Fruit fly (Drosophila melanogaster) S2 (cell line): ENCODE results near the gene CG14312.
A peak's percentile ranks its signal among the peaks of the same experiment; 100 is the strongest.

ENCODE experiments used
- CG8478 ChIP-seq: fragments of >200 bp; optimal IDR thresholded peaks from 2 replicates; lab custom pipeline; 2018
- CTCF ChIP-seq, 2 experiments: fragments of >200 bp; optimal IDR thresholded peaks; 2 replicates each; lab custom pipeline; 2018

Gene CG14312

DNA sequence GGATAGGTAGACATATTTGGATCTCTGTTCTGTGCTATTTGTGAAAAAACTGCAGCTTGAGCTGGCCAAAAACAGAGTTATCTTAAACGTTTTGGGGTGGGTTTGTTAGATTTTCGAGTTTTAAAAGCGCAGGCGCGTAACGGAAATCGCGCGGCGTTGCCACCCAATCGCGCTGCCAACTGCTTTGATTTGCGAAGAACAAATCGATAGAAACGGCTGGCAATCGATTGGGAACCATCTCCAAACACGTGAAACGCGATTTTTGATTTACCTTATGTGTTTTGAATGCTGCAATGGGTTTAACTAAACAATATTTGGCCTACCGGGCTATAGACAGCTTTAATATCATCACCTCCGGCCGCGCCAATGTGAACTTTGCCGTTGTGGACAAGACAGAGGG, at the start of gene CG14312, which contains the start of gene CG8064:
Gene CG14312 (minus strand): TSS at position 88 of the 400 bp plus-strand sequence.
Gene CG8064 (plus strand): TSS at position 220 of the 400 bp plus-strand sequence.
- TF ChIP-seq CTCF (optimal IDR thresholded peaks at IDR 0.05; lab: Kevin White, UChicago) = peak; percentile 42
- no peak for TF ChIP-seq CG8478 (lab: Kevin White, UChicago)

DNA sequence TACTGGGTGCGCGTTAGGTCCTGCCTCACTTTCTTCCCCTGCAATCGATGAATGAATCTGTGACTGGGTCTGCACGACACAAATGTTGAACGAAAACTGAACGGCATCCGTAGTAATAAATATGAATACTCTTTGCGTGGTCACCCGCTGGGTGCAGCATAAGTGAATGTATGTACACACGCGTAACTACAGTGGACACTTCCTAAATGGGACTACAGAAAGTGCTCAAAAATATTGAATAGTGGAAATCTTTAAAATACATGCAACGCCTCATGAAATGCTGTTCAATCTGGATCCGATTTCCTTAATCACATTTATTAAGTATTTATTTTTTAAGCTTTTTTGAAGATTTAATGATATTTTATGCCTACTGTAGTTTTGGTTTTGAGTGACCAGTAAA, 45.5 kb upstream of the CG14312 start, which contains the start of gene naz:
Gene naz (minus strand): TSS at position 101 of the 400 bp plus-strand sequence.
- TF ChIP-seq CG8478 (lab: Kevin White, UChicago) = no peak
- TF ChIP-seq CTCF (optimal IDR thresholded peaks at IDR 0.05; lab: Kevin White, UChicago) = no peak

DNA sequence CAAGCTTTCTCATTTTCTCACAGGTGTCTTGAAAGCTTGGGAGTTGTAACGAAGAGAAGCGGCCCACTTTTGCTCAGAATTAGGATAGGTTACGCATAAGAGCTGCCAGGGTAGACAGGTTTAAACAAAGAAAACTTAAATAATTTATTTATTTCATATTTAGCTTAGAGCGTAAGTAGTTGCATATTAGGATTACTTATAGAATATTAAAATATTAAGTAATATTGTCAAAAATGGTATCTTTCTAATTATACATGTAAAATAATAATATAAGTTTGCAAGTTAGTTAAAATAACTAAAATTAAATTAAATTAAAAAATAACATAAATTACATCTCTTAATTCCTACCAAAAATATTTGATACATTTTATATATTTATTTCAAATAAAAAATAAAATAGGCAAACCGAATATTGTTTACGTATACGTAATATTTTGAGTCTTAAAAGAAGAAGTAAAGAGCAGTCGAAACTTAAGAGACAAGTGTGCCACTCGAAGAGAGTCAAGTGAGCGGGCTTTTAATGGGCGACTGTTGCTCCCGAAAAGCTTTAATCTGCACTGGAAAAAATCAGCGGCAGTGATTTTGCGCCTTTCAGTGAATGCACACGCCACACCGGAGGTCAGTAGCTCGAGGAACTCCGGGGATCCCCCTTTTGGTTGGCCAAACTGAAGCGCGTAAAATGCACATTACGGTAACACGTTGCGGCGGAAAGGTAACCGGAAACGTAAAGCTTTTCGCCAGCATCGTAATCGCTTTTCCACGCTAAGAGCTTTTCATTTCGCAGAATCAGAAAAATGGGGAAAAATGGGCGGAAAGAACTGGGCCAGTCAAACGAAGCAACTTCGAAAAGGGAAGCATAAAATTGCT, 31.7 kb upstream of the CG14312 start:
- TF ChIP-seq CG8478 (lab: Kevin White, UChicago) (no peak), CTCF (optimal IDR thresholded peaks at IDR 0.05; lab: Kevin White, UChicago) (no peak)

dm6 chr3R:18314320-18314719, 31.0 kb upstream of the CG14312 start, which contains the start of gene PKD:
PKD (minus strand) TSS chr3R:18314407.
- no peak for TF ChIP-seq CTCF (optimal IDR thresholded peaks at IDR 0.05; lab: Kevin White, UChicago)
- TF ChIP-seq CG8478 (lab: Kevin White, UChicago) = no peak

- TF ChIP-seq CTCF (optimal IDR thresholded peaks at IDR 0.05; lab: Kevin White, UChicago) = no peak
Observed at dm6 chr3R:18312761-18313160, 29.4 kb upstream of the CG14312 start.

dm6 chr3R:18311368-18311919, 28.1 kb upstream of the CG14312 start:
- TF ChIP-seq CTCF (optimal IDR thresholded peaks at IDR 0.05; lab: Kevin White, UChicago) = no peak
- TF ChIP-seq CG8478 (lab: Kevin White, UChicago) = no peak

dm6 chr3R:18310766-18311367, 27.5 kb upstream of the CG14312 start:
- TF ChIP-seq CTCF (optimal IDR thresholded peaks at IDR 0.05; lab: Kevin White, UChicago) (no peak), CG8478 (lab: Kevin White, UChicago) (no peak)

- TF ChIP-seq CG8478 (lab: Kevin White, UChicago) (no peak), CTCF (optimal IDR thresholded peaks at IDR 0.05; lab: Kevin White, UChicago) (no peak)
Observed at dm6 chr3R:18309910-18310309, 26.6 kb upstream of the CG14312 start.

- TF ChIP-seq CTCF (optimal IDR thresholded peaks at IDR 0.05; lab: Kevin White, UChicago) = no peak
- no peak for TF ChIP-seq CG8478 (lab: Kevin White, UChicago)
Observed at dm6 chr3R:18302749-18303148, 19.4 kb upstream of the CG14312 start, which contains the start of gene CG7126. CG7126 (minus strand) TSS chr3R:18302849.

dm6 chr3R:18301569-18301968, 18.2 kb upstream of the CG14312 start, which contains the start of gene Polr1E:
Polr1E (minus strand) TSS chr3R:18301728.
- no peak for TF ChIP-seq CTCF (optimal IDR thresholded peaks at IDR 0.05; lab: Kevin White, UChicago)
- no peak for TF ChIP-seq CG8478 (lab: Kevin White, UChicago)

dm6 chr3R:18298900-18299321, 15.6 kb upstream of the CG14312 start, which contains the start of gene Dlc90F:
Dlc90F (plus strand) TSS chr3R:18299229.
- TF ChIP-seq CG8478 (lab: Kevin White, UChicago) (no peak), CTCF (optimal IDR thresholded peaks at IDR 0.05; lab: Kevin White, UChicago) (no peak)

DNA sequence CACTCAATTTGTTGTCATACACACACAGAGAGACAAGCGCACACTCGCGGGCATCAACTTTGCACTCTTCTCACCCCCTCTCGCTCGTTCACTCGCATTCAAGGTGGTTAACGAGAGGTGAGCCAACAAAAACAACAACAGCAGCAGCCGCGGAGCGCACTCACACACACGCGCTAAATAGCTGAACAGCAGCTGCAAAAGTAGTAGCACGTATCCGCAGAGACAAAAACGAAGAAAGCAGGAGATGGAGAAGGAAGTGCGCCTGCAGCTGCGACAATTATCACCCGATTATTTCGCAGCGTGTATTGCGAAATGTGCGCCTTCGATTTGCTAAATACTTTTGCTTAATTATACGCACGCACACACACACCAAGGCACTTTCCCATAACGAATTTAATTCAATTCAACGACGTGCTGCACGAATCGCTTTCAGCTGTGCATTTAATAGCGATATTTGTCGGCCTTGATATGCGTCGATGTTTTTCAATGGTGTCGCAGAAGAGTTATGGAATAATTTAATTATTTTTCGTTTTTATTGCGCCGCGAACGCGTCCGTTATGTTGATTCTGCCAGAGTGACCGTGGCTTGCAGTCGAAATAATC, 15.1 kb upstream of the CG14312 start:
- TF ChIP-seq CG8478 (lab: Kevin White, UChicago) = no peak
- TF ChIP-seq CTCF (optimal IDR thresholded peaks at IDR 0.05; lab: Kevin White, UChicago) = no peak

DNA sequence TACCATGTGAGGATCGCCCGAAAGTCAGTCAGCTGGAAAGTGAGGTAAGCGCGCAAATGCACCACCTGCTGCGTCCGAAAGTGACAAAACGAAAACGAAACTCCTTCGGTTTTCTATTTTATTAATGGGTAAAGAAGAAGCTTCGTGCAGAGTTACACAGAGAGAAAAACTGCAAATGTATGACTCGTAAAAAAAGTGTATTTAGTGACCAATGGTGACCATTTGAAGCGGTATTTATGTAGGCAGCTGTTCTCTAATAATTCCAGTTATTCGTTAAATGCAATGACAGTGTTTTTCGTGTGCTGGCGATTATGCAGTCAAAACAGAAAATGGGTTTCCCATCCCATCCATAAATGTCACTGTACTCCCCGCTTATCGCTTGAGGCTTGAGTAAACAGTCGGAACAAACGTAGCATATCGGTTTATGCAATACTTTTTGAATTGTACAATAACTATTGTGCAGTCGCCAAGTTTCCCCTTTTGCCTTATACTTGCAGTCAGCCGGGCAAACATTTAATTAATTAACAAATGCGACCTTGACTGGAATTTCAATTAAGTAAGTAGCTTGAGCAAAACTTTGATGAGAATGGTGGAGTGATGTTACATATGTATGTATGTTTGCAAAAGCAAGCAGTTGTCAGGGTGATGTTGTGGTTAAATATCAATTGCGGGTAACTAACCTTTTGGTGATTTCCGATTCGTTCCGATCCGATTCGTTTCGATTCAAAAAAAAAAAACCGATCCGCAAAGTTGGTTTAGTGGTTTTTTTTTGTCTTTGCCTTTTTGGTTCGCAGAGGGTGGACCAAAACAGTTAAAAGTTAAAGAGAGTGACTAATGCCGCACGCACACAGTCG, 14.3 kb upstream of the CG14312 start:
- TF ChIP-seq CTCF (optimal IDR thresholded peaks at IDR 0.05; lab: Kevin White, UChicago) (no peak), CG8478 (lab: Kevin White, UChicago) (no peak)
